Fruit fly (Drosophila melanogaster) whole organism, pupa: Measurements from ENCODE around the gene jagn.

ENCODE experiments used
- CG10348 ChIP-seq: fragments of 200-800 bp; sonication (Bioruptor generic); IDR thresholded peaks from 2 replicates; pipeline ENCODE4 v1.3.6; 2022; ENCODE audit warnings: missing biosample characterization, missing genetic modification characterization
- CG12605 ChIP-seq: fragments of 200-800 bp; sonication (Bioruptor generic); IDR thresholded peaks from 2 replicates; pipeline ENCODE4 v1.3.6; 2022; ENCODE audit warnings: missing biosample characterization, missing genetic modification characterization
- CG13204 ChIP-seq: fragments of 200-800 bp; sonication (Bioruptor generic); optimal IDR thresholded peaks from 2 replicates; lab custom pipeline; 2018; ENCODE audit warnings: missing biosample characterization, mild to moderate bottlenecking, missing genetic modification characterization, moderate library complexity
- CG14655 ChIP-seq: fragments of 200-800 bp; sonication (Bioruptor generic); optimal IDR thresholded peaks from 3 replicates; lab custom pipeline; 2017; ENCODE audit warnings: mild to moderate bottlenecking, missing biosample characterization, missing genetic modification reagents, missing genetic modification characterization
- CG15710 ChIP-seq: fragments of 200-800 bp; sonication (Bioruptor generic); optimal IDR thresholded peaks from 2 replicates; lab custom pipeline; 2018; ENCODE audit warnings: missing biosample characterization, mild to moderate bottlenecking, missing genetic modification characterization, moderate library complexity
- CG17806 ChIP-seq: fragments of 200-800 bp; sonication (Bioruptor generic); optimal IDR thresholded peaks from 2 replicates; lab custom pipeline; 2018; ENCODE audit warnings: missing biosample characterization, mild to moderate bottlenecking, missing genetic modification characterization, moderate library complexity
- CG32121 ChIP-seq: fragments of 200-800 bp; sonication (Bioruptor generic); IDR thresholded peaks from 2 replicates; pipeline ENCODE4 v1.3.6; 2022; ENCODE audit warnings: missing biosample characterization, missing genetic modification characterization
- CG34367 ChIP-seq: fragments of 200-800 bp; sonication (Bioruptor generic); optimal IDR thresholded peaks from 2 replicates; lab custom pipeline; 2018; ENCODE audit warnings: missing biosample characterization, mild to moderate bottlenecking, missing genetic modification characterization
- CG4496 ChIP-seq: fragments of 200-800 bp; sonication (Bioruptor generic); IDR thresholded peaks from 3 replicates; pipeline ENCODE4 v1.3.6; 2022; ENCODE audit warnings: missing biosample characterization, missing genetic modification characterization
- CG8159 ChIP-seq: fragments of 200-800 bp; sonication (Bioruptor generic); optimal IDR thresholded peaks from 3 replicates; lab custom pipeline; 2018; ENCODE audit warnings: missing biosample characterization, mild to moderate bottlenecking, missing genetic modification characterization, moderate library complexity
- CG8301 ChIP-seq: fragments of 200-800 bp; sonication (Bioruptor generic); optimal IDR thresholded peaks from 2 replicates; lab custom pipeline; 2018; ENCODE audit warnings: missing biosample characterization, mild to moderate bottlenecking, missing genetic modification characterization
- CG9948 ChIP-seq: fragments of 200-800 bp; sonication (Bioruptor generic); optimal IDR thresholded peaks from 2 replicates; lab custom pipeline; 2018; ENCODE audit warnings: missing biosample characterization, mild to moderate bottlenecking, missing genetic modification characterization, moderate library complexity
- D1 ChIP-seq: fragments of 200-800 bp; sonication (Bioruptor generic); optimal IDR thresholded peaks from 2 replicates; lab custom pipeline; 2018; ENCODE audit warnings: missing biosample characterization, mild to moderate bottlenecking, missing genetic modification characterization, moderate library complexity
- EcR ChIP-seq: fragments of 200-800 bp; sonication (Bioruptor generic); optimal IDR thresholded peaks from 3 replicates; lab custom pipeline; 2019; ENCODE audit warnings: missing biosample characterization, missing genetic modification characterization, mild to moderate bottlenecking, moderate library complexity, missing genetic modification reagents
- Ets98B ChIP-seq: fragments of 200-800 bp; sonication (Bioruptor generic); IDR thresholded peaks from 2 replicates; pipeline ENCODE4 v1.3.6; 2022; ENCODE audit warnings: missing biosample characterization, missing genetic modification characterization
- Pif1A ChIP-seq: fragments of 200-800 bp; sonication (Bioruptor generic); optimal IDR thresholded peaks from 3 replicates; lab custom pipeline; 2016; ENCODE audit warnings: missing biosample characterization, missing genetic modification characterization
- Pif1B ChIP-seq: fragments of 200-800 bp; sonication (Bioruptor generic); optimal IDR thresholded peaks from 3 replicates; lab custom pipeline; 2016; ENCODE audit warnings: missing biosample characterization, missing genetic modification characterization
- Snoo ChIP-seq: fragments of 200-800 bp; sonication (Bioruptor generic); optimal IDR thresholded peaks from 3 replicates; lab custom pipeline; 2017; ENCODE audit warnings: missing biosample characterization, mild to moderate bottlenecking, missing genetic modification characterization, inconsistent platforms
- fd96Ca ChIP-seq: fragments of 200-800 bp; sonication (Bioruptor generic); IDR thresholded peaks from 3 replicates; pipeline ENCODE4 v1.3.6; 2022; ENCODE audit warnings: missing biosample characterization, missing genetic modification characterization
- gl ChIP-seq: fragments of 200-800 bp; sonication (Bioruptor generic); optimal IDR thresholded peaks from 2 replicates; lab custom pipeline; 2018; ENCODE audit warnings: missing biosample characterization, mild to moderate bottlenecking, missing genetic modification characterization
- rn ChIP-seq: fragments of 200-800 bp; sonication (Bioruptor generic); IDR thresholded peaks from 2 replicates; pipeline ENCODE4 v1.3.6; 2022; ENCODE audit warnings: missing biosample characterization, missing genetic modification characterization

The jagn gene

DNA sequence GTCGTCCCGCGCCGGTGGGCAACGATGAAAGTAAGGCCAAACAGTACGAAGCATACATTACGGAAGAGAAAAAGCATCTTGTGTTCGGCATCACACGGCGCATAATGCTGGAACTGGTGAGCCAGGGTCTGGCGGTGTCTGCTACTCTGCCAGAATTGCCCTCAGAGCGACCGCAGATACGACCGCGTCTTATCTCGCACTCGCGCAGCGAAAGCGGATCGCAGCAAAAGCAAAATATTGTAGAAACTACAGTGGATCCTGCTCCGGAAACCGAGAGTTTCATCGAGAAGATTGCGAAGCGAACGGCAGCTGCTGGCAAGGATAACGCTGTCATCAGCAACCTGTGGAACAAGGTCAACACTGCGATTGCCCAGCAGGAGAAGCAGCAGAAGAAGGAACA lies 18.6 kb downstream of the jagn start:
- TF ChIP-seq EcR (GFP tag; lab: Kevin White, UChicago) (no peak), gl (tag; lab: Kevin White, UChicago) (no peak), CG9948 (no peak), CG17806 (tag; lab: Kevin White, UChicago) (no peak), rn (GFP tag; lab: Robert Waterston, UW) (no peak), CG8159 (tag; lab: Kevin White, UChicago) (no peak), CG10348 (GFP tag; lab: Robert Waterston, UW) (no peak), Snoo (tag; lab: Kevin White, UChicago) (no peak), CG12605 (GFP tag; lab: Robert Waterston, UW) (no peak), Pif1B (GFP tag; lab: Kevin White, UChicago) (no peak), D1 (tag; lab: Kevin White, UChicago) (no peak), CG15710 (tag; lab: Kevin White, UChicago) (no peak), Pif1A (GFP tag; lab: Kevin White, UChicago) (no peak), CG34367 (tag; lab: Kevin White, UChicago) (no peak), CG4496 (no peak), CG8301 (tag; lab: Kevin White, UChicago) (no peak), Ets98B (GFP tag; lab: Robert Waterston, UW) (no peak)

- TF ChIP-seq CG4496 (no peak), Pif1B (GFP tag; lab: Kevin White, UChicago) (no peak), fd96Ca (GFP tag; lab: Robert Waterston, UW) (no peak), CG17806 (tag; lab: Kevin White, UChicago) (no peak), gl (tag; lab: Kevin White, UChicago) (no peak), Ets98B (GFP tag; lab: Robert Waterston, UW) (no peak), CG8301 (tag; lab: Kevin White, UChicago) (no peak), CG13204 (GFP tag; lab: Kevin White, UChicago) (peak; percentile 44)
- TF ChIP-seq, all 21 proteins: peak for 1
These were observed 22.8 kb downstream of the jagn start, which contains the start of gene CG11000 for dm6 chr3R:5801703-5802436. Gene CG11000 (plus strand): TSS chr3R:5802328.

DNA sequence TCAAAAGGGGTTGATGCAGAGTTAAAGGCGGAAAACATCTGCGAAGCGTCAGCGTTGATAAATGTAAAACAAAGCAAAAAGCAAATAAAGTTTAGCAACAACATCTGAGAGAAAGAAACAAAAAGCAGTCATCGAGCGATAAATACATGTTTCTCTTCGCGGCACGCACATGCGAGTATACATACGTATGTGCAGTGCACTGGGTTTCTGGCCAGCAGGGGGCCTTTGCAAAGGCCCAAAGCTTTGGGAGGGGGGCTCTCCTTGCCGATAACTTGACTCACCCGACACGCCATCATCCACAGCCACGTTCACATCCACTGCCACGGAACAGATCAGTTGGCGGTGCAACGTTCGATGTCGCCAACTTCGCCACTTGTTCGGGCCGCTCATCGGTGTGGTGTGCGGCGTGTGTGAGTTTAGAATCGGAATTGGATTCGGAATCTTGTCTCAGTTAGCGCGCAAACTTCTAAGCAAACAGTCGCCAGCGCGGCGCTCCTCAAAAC lies 34.1 kb downstream of the jagn start, which contains the start of gene CG42675:
CG42675 (plus strand) TSS at position 453 of the 503 bp plus-strand sequence.
- peak; percentile 14; the same call in 1 of the 2 replicates for TF ChIP-seq CG32121 (GFP tag; lab: Robert Waterston, UW)
- TF ChIP-seq Ets98B (GFP tag; lab: Robert Waterston, UW): peak; percentile 37; the same call in 1 of the 2 replicates
- peak; percentile 63; the same call in 2 of the 3 replicates for TF ChIP-seq CG4496
- no peak for TF ChIP-seq CG34367 (tag; lab: Kevin White, UChicago)

- TF ChIP-seq CG8301 (tag; lab: Kevin White, UChicago): no peak
- no peak for TF ChIP-seq fd96Ca (GFP tag; lab: Robert Waterston, UW)
- no peak for TF ChIP-seq D1 (tag; lab: Kevin White, UChicago)
- no peak for TF ChIP-seq EcR (GFP tag; lab: Kevin White, UChicago)
- TF ChIP-seq CG10348 (GFP tag; lab: Robert Waterston, UW): no peak
- no peak for TF ChIP-seq CG32121 (GFP tag; lab: Robert Waterston, UW)
- no peak for TF ChIP-seq Pif1A (GFP tag; lab: Kevin White, UChicago)
- no peak for TF ChIP-seq gl (tag; lab: Kevin White, UChicago)
- no peak for TF ChIP-seq Snoo (tag; lab: Kevin White, UChicago)
- no peak for TF ChIP-seq CG34367 (tag; lab: Kevin White, UChicago)
- no peak for TF ChIP-seq rn (GFP tag; lab: Robert Waterston, UW)
- TF ChIP-seq CG13204 (GFP tag; lab: Kevin White, UChicago): no peak
These were observed 42.1 kb downstream of the jagn start, which contains the start of gene Hpr1 for dm6 chr3R:5821243-5821642. Gene Hpr1 (minus strand): TSS chr3R:5821440.

dm6 chr3R:5821750-5822149 lies 42.6 kb downstream of the jagn start, which contains the start of gene CG46303:
Gene CG46303 (plus strand): TSS chr3R:5821972.
- no peak for TF ChIP-seq CG13204 (GFP tag; lab: Kevin White, UChicago)
- no peak for TF ChIP-seq rn (GFP tag; lab: Robert Waterston, UW)
- no peak for TF ChIP-seq CG9948
- no peak for TF ChIP-seq CG10348 (GFP tag; lab: Robert Waterston, UW)
- no peak for TF ChIP-seq CG32121 (GFP tag; lab: Robert Waterston, UW)
- no peak for TF ChIP-seq CG8301 (tag; lab: Kevin White, UChicago)
- TF ChIP-seq CG4496: no peak
- no peak for TF ChIP-seq gl (tag; lab: Kevin White, UChicago)
- TF ChIP-seq Pif1A (GFP tag; lab: Kevin White, UChicago): no peak
- TF ChIP-seq Snoo (tag; lab: Kevin White, UChicago): no peak
- TF ChIP-seq CG34367 (tag; lab: Kevin White, UChicago): no peak
- no peak for TF ChIP-seq CG17806 (tag; lab: Kevin White, UChicago)
- TF ChIP-seq CG14655 (GFP tag; lab: Kevin White, UChicago): no peak
- no peak for TF ChIP-seq CG8159 (tag; lab: Kevin White, UChicago)
- no peak for TF ChIP-seq fd96Ca (GFP tag; lab: Robert Waterston, UW)
- TF ChIP-seq CG15710 (tag; lab: Kevin White, UChicago): no peak
- no peak for TF ChIP-seq CG12605 (GFP tag; lab: Robert Waterston, UW)
- no peak for TF ChIP-seq Pif1B (GFP tag; lab: Kevin White, UChicago)
- no peak for TF ChIP-seq D1 (tag; lab: Kevin White, UChicago)
- TF ChIP-seq Ets98B (GFP tag; lab: Robert Waterston, UW): no peak
- TF ChIP-seq, all 21 proteins: peak for 0
